Fruit fly (Drosophila melanogaster) ovary, adult (tissue): ENCODE results near the gene CG45690.

Experiments
- CG17801 ChIP-seq: fragments of 200-800 bp; optimal IDR thresholded peaks from 2 replicates; lab custom pipeline; 2019; ENCODE audit warnings: missing biosample characterization, mild to moderate bottlenecking, missing genetic modification characterization, moderate library complexity; ENCODE audit not compliant: partially characterized antibody

CG45690 gene

DNA sequence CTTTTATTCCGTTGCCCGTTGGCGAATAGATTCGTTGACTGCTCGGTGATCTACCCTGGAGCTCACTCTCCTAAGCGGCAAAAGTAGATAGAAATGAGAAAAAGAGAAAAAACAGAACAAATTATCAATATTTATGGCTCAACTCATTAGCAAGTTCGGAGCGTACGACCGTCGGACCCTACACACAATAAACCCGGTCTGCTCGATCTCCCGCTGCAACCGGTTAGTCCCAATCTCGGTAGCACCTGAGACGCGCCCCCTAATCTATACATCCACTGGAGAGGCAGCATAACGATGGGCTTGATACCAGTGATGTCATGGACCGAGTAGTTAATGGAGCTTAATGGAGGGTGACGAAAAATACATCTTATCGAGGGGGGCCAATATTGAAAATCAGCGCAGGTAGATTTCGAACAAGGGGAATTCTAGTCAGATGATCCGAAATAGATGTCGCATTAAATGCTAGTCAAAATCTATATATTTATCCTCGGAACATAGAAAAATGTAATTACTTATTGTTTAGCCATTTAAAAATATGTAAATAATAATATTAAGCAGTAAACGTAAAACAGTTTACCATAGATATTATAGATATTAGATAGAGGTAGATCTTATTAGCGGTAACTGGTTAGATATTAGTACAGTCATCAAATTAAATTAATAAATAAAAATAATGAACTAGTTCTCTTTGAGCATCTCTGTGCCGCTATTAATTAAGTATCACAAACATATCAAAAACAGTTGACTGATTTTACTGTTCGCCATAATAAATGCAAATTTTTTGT, 29.1 kb downstream of the CG45690 start, which contains the start of gene CG7296:
Gene CG7296 (minus strand): TSS at position 58 of the 785 bp plus-strand sequence.
- no peak for TF ChIP-seq CG17801

DNA sequence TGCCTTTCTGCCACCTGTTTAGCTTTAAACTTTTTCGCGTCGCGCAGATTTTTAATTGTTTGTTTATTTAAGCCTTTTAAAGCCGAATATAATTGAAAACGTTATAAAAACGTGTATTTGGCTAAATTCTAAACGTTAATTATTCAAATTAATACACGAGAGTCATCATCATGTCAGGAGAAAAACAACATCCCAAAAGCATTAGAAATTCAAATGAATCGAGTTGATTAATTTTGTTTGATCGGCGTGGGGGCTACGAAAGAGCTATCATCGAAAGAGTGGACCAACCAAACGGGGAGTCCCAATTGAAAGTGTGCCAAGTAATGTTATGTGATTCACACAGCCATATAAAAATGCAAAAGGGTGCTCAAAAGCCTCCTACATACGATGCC, 29.7 kb downstream of the CG45690 start:
- TF ChIP-seq CG17801, result no peak

DNA sequence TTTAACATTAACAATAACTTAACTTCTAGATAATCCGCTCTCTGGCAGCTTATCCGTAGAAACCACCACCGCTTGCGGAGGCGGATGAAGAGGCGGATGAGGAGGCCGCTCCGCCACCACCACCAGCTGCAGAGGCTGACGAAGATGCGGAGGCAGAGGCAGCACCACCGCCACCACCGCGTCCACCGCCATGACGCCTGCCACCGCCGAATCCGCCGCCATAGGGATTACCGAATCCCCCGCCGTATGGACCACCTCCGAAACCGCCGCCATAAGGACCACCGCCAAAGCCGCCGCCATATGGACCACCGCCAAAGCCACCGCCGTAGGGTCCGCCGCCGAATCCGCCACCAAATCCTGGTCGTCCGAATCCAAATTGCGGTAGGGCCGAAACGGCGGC, 30.7 kb downstream of the CG45690 start:
- TF ChIP-seq CG17801, result no peak

DNA sequence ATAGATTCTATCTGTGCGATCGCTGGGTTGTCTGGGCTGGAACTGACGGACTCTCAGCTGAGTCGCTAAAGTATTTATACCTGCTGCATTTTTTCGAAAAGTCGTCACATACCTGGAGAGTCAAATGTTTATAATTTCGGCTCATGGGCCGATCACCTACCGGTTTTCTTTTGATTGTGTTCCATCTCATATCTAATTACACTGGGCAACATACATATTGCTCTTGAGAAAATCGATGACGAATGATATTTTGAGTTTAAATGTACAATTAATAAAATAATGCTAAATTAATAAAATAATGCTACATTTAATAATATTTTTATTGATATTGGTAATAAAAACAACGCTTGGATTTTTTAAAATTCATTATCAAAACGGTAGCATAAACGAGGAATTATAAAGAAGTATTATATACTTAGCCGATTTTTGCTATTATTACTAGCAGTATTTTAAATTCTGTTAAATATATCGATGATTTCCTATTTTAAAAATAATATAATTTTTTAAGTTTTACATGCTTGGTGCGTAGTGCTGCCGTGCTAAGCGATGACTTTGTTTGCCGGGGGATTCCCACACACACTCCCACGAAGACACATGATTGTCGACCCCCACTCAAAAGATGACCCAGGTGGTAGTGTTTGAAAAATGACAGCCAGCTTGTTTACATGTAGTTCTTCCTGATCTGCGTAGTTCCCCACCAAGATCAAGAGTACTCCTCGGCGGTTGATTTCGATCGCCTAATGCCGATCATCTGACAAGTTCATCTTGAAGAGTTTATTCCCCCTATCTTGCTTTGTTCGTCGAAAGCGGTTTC, 31.3 kb downstream of the CG45690 start, which contains the start of gene CG7294:
Gene CG7294 (minus strand): TSS at position 51 of the 814 bp plus-strand sequence.
- TF ChIP-seq CG17801, result no peak

DNA sequence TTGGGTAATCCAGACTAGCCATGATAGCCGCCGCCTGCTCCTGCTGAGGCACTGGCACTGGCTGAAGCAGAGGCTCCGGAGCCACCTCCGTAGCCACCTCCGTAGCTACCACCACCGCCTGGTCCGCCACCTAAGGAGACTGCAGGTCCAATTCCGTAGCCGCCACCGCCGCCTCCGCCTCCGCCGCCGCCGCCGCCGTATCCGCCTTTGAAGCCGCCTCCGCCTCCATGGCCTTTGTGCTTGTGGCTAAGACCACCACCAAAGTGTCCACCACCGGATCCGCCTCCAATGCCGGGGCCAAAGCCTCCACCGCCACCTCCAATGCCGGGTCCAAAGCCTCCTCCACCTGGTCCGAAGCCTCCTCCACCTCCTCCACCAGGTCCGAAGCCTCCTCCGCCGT, 34.9 kb downstream of the CG45690 start:
- no peak for TF ChIP-seq CG17801

DNA sequence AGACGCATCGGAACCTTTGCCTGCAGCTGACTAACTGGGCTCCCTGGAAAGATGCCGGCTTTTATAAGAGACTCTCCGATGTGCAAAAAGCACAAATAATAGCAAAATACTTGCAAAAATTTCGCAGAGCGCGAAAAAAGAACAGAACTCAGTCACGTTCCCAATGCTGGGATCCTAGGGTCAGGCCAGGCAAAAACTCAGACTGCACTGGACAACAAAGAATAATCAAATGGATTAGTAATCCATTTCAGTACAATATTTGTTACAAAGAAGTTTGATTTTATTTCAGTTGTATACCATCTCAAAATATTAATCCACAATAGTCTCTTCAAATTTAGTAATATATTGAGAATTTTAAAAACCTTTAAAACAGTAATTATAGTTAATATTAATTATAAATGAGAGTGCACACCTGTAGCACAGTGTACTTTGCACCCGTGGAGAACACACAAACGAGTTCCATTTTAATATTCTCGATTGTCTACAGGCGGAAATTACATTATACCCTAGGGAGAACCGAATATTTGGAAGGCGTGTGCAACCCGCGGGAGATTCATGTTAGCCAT, 36.1 kb downstream of the CG45690 start, which contains the start of gene CG17108:
Gene CG17108 (minus strand): TSS at position 51 of the 566 bp plus-strand sequence.
- no peak for TF ChIP-seq CG17801

DNA sequence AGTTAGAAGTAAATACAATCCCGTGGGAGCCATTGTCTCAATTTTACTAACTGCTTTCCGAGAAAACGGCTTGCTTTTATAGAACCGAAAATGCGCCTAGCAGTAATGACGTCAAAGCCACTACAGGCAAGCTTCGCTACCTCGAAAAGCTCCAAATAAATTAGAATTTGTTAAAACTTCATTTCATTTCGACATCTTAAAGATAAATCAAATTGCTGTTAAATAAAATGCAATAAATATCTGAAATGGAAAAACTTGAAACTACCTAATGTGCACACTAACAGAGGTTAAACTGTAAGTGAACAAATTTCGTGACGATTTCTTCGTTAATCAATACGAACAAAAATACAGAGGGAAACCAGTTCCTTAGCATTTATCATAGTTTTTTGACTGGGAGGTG, 39.9 kb downstream of the CG45690 start, which contains the start of gene CG7300:
Gene CG7300 (minus strand): TSS at position 52 of the 400 bp plus-strand sequence.
- TF ChIP-seq CG17801, result no peak

DNA sequence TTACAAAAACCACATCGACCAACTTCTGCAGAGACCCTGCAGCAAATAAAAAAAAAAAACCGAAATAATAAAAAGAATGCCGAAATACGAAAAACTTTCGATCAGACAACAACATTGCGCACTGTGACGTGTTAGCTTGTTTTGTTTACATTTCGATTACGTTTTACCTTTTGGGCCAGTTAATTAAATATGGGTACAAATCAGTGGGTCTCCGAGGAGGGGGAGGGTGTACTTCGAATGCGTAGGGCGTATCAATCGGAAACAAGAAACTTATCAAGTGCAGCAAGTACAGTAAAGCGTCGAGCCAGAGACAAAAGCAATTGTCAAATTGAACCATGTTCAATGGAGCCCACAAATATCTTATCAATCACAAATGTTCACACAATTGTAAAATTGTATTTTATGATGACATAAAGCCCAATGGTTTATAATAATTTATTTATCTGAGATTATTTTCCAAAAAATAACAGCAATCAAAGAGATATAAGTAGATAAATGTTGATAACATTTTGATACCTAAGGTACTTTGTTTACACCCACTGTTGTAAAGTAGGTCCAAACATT, 43.5 kb downstream of the CG45690 start, which contains the start of gene Lip1:
Gene Lip1 (minus strand): TSS at position 46 of the 564 bp plus-strand sequence.
- no peak for TF ChIP-seq CG17801

DNA sequence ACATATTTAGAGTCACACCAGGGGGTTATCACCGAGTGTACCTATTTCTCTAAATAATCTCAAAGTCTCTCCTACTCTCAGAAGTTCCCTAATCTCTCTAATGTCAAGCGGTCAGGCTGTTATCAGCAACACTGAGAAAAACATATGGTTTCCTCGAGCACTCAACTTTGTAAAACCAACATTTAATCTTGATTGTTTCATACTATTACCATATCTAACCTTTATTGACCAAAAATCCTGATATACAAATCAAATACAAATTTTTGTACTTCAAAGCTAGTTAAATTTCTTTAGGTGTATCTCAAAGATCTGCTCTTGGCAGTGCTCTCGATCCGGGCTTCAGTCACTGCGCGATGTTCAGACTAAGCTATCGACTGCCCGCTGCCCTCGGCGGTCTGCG, 45.2 kb downstream of the CG45690 start, which contains the start of gene CG6415:
Gene CG6415 (plus strand): TSS at position 341 of the 400 bp plus-strand sequence.
- TF ChIP-seq CG17801, result no peak

DNA sequence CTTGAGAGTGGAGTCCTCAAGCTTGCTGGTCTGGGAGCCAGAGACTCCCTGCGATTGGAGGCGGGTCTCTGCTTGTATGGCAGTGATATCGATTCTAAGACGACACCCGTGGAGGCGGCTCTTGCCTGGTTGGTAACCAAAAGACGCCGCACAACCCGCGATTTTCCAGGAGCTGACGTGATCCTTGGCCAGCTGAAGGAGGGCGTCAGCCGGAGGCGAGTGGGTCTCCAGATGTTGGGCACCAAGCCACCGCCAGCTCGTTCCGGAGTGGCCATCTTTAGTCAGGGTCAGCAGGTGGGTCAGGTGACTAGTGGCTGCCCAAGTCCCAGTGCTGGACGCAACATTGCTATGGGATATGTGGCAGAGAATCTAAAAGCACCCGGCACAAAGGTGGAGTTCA, 46.3 kb downstream of the CG45690 start:
- no peak for TF ChIP-seq CG17801

DNA sequence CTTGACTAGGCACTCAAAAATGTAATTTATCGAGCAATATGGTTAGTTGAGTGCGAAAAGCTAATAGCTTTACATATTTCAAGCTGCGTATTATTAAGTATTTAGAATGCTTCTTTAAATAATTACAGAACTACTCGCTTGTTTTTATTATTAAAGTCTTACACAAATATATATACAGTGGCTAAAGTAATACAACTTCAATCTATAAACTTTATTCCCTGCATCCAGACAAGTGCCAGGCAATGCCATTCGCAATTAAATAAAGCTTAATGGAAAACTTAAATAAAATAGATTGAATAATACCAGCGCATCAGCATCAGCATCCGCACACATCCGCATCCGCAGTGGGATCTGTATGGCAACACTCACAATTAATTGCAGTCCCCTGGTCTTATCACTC, 48.2 kb downstream of the CG45690 start:
- no peak for TF ChIP-seq CG17801

DNA sequence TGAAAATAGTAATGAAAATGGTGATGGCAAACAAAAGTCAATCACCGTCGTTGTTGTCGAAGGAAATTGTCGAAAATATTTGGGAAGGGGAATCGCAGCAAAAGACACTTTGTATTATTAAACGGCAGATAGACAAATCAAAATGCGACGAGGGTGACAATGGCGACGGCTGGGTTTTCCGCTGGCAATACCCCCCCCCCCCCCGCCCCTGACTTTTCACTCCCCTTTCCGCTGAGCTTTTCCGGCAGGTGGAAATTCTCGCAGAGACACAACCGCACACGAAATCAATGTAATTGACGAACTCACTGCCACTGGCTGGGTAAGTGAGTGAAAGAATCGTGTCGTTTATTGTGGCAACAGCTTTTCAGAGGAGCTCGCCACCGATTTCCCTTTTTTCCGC, 50.0 kb downstream of the CG45690 start:
- TF ChIP-seq CG17801, result no peak
